Fruit fly (Drosophila melanogaster) whole organism, embryonic: ENCODE data around the gene CG17470.

ENCODE experiments used
- CG10147 ChIP-seq: fragments of 200-800 bp; sonication (Bioruptor generic); optimal IDR thresholded peaks from 2 replicates; lab custom pipeline; 2019; ENCODE audit warnings: missing biosample characterization, mild to moderate bottlenecking, missing genetic modification characterization, moderate library complexity
- CG10321 ChIP-seq: fragments of 200-800 bp; sonication (Bioruptor generic); IDR thresholded peaks from 2 replicates; pipeline ENCODE4 v1.3.6; 2022; ENCODE audit warnings: missing biosample characterization, missing genetic modification characterization
- CG10565 ChIP-seq: fragments of 200-800 bp; sonication (Bioruptor generic); optimal IDR thresholded peaks from 3 replicates; lab custom pipeline; 2016; ENCODE audit warnings: missing biosample characterization, mild to moderate bottlenecking, missing genetic modification characterization
- CG11093 ChIP-seq: fragments of 200-800 bp; sonication (Bioruptor generic); IDR thresholded peaks from 3 replicates; pipeline ENCODE4 v1.3.6; 2022; ENCODE audit warnings: missing biosample characterization, missing genetic modification characterization
- CG12942 ChIP-seq: fragments of 200-800 bp; sonication (Bioruptor generic); optimal IDR thresholded peaks from 3 replicates; lab custom pipeline; 2016; ENCODE audit warnings: missing biosample characterization, missing genetic modification characterization
- CG15269 ChIP-seq: fragments of 200-800 bp; sonication (Bioruptor generic); optimal IDR thresholded peaks from 2 replicates; lab custom pipeline; 2018; ENCODE audit warnings: missing biosample characterization, mild to moderate bottlenecking, missing genetic modification characterization, moderate library complexity
- CG15479 ChIP-seq: fragments of 200-800 bp; sonication (Bioruptor generic); optimal IDR thresholded peaks from 3 replicates; lab custom pipeline; 2019; ENCODE audit warnings: missing biosample characterization, mild to moderate bottlenecking, missing genetic modification characterization, moderate library complexity
- CG15514 ChIP-seq: fragments of 200-800 bp; sonication (Bioruptor generic); optimal IDR thresholded peaks from 3 replicates; lab custom pipeline; 2017; ENCODE audit warnings: missing biosample characterization, missing genetic modification characterization, mild to moderate bottlenecking, moderate library complexity, missing genetic modification reagents
- CG17328 ChIP-seq: fragments of 200-800 bp; sonication (Bioruptor generic); IDR thresholded peaks from 2 replicates; pipeline ENCODE4 v1.3.6; 2022; ENCODE audit warnings: missing biosample characterization, missing genetic modification characterization
- CG17829 ChIP-seq: fragments of 200-800 bp; optimal IDR thresholded peaks from 2 replicates; lab custom pipeline; 2019; ENCODE audit warnings: missing biosample characterization, mild to moderate bottlenecking, missing genetic modification characterization, moderate library complexity
- CG18476 ChIP-seq: fragments of 200-800 bp; sonication (Bioruptor generic); optimal IDR thresholded peaks from 2 replicates; lab custom pipeline; 2016; ENCODE audit warnings: missing biosample characterization, mild to moderate bottlenecking, missing genetic modification characterization
- CG33557 ChIP-seq: fragments of 200-800 bp; sonication (Bioruptor generic); optimal IDR thresholded peaks from 2 replicates; lab custom pipeline; 2019; ENCODE audit warnings: missing biosample characterization, mild to moderate bottlenecking, missing genetic modification characterization, moderate library complexity
- CG6272 ChIP-seq: fragments of 200-800 bp; sonication (Bioruptor generic); IDR thresholded peaks from 2 replicates; pipeline ENCODE4 v1.3.6; 2022; ENCODE audit warnings: missing biosample characterization, missing genetic modification characterization
- CG6765 ChIP-seq: fragments of 200-800 bp; sonication (Bioruptor generic); optimal IDR thresholded peaks from 3 replicates; lab custom pipeline; 2017; ENCODE audit warnings: missing biosample characterization, mild to moderate bottlenecking, missing genetic modification characterization
- CG6813 ChIP-seq: fragments of 200-800 bp; sonication (Bioruptor generic); optimal IDR thresholded peaks from 2 replicates; lab custom pipeline; 2017; ENCODE audit warnings: missing biosample characterization, missing genetic modification characterization, mild to moderate bottlenecking, moderate library complexity, missing genetic modification reagents
- CG7357 ChIP-seq: fragments of 200-800 bp; sonication (Bioruptor generic); IDR thresholded peaks from 3 replicates; pipeline ENCODE4 v1.3.6; 2022; ENCODE audit warnings: missing biosample characterization, missing genetic modification characterization
- CG8290 ChIP-seq, 3 experiments: fragments of 200-800 bp; sonication (Bioruptor generic); optimal IDR thresholded peaks; 2 replicates each; lab custom pipeline; 2016 to 2019; ENCODE audit warnings: missing biosample characterization in 3 of 3, missing genetic modification characterization in 3 of 3, mild to moderate bottlenecking in 2 of 3, moderate library complexity in 1 of 3
- CG9215 ChIP-seq: fragments of 200-800 bp; sonication (Bioruptor generic); IDR thresholded peaks from 2 replicates; pipeline ENCODE4 v1.3.6; 2022; ENCODE audit warnings: missing biosample characterization, missing genetic modification characterization
- CHES-1-like ChIP-seq: fragments of 200-800 bp; sonication (Bioruptor generic); optimal IDR thresholded peaks from 2 replicates; lab custom pipeline; 2016; ENCODE audit warnings: missing biosample characterization, missing genetic modification characterization
- Chrac-16 ChIP-seq: fragments of 200-800 bp; sonication (Bioruptor generic); optimal IDR thresholded peaks from 3 replicates; lab custom pipeline; 2016; ENCODE audit warnings: missing biosample characterization, missing genetic modification characterization
- CoRest ChIP-seq: fragments of 200-800 bp; sonication (Bioruptor generic); optimal IDR thresholded peaks from 3 replicates; lab custom pipeline; 2018; ENCODE audit warnings: missing biosample characterization, mild to moderate bottlenecking, missing genetic modification characterization, moderate library complexity
- D19B ChIP-seq: fragments of 200-800 bp; sonication (Bioruptor generic); optimal IDR thresholded peaks from 2 replicates; lab custom pipeline; 2017; ENCODE audit warnings: missing biosample characterization, mild to moderate bottlenecking, missing genetic modification characterization
- Dad ChIP-seq: fragments of 200-800 bp; sonication (Bioruptor generic); optimal IDR thresholded peaks from 3 replicates; lab custom pipeline; 2016; ENCODE audit warnings: missing biosample characterization, missing genetic modification characterization
- Elba2 ChIP-seq: fragments of 200-800 bp; sonication (Bioruptor generic); optimal IDR thresholded peaks from 3 replicates; lab custom pipeline; 2016; ENCODE audit warnings: missing biosample characterization, missing genetic modification characterization
- Myb ChIP-seq: fragments of 200-800 bp; sonication (Bioruptor generic); optimal IDR thresholded peaks from 2 replicates; lab custom pipeline; 2016; ENCODE audit warnings: missing biosample characterization, missing genetic modification characterization
- Scr ChIP-seq: fragments of 200-800 bp; sonication (Bioruptor generic); IDR thresholded peaks from 2 replicates; pipeline ENCODE4 v1.3.6; 2022; ENCODE audit warnings: missing biosample characterization, missing genetic modification characterization; ENCODE audit not compliant: partially characterized antibody
- ac ChIP-seq: fragments of 200-800 bp; sonication (Bioruptor generic); optimal IDR thresholded peaks from 3 replicates; lab custom pipeline; 2017; ENCODE audit warnings: missing biosample characterization, mild to moderate bottlenecking, missing genetic modification characterization
- bcd ChIP-seq: fragments of 200-800 bp; sonication (Bioruptor generic); optimal IDR thresholded peaks from 2 replicates; lab custom pipeline; 2017; ENCODE audit warnings: missing biosample characterization, mild to moderate bottlenecking, missing genetic modification characterization
- bsh ChIP-seq, 2 experiments: fragments of 200-800 bp; sonication (Bioruptor generic); optimal IDR thresholded peaks; 2 replicates each; lab custom pipeline; 2017 to 2018; ENCODE audit warnings: mild to moderate bottlenecking in 2 of 2, missing biosample characterization in 2 of 2, missing genetic modification characterization in 2 of 2, moderate library complexity in 1 of 2
- dan ChIP-seq: fragments of 200-800 bp; sonication (Bioruptor generic); IDR thresholded peaks from 2 replicates; pipeline ENCODE4 v1.3.6; 2022; ENCODE audit warnings: missing biosample characterization, missing genetic modification characterization
- eve ChIP-seq, 2 experiments: fragments of >200 bp; optimal IDR thresholded peaks; 2 replicates each; lab custom pipeline; 2017; ENCODE audit warnings: missing biosample characterization in 2 of 2, missing genetic modification characterization in 2 of 2
- grn ChIP-seq: fragments of 200-800 bp; sonication (Bioruptor generic); optimal IDR thresholded peaks from 3 replicates; lab custom pipeline; 2017; ENCODE audit warnings: missing biosample characterization, missing genetic modification characterization
- ind ChIP-seq: fragments of 200-800 bp; sonication (Bioruptor generic); optimal IDR thresholded peaks from 3 replicates; lab custom pipeline; 2016; ENCODE audit warnings: missing biosample characterization, missing genetic modification characterization
- insv ChIP-seq, 2 experiments: fragments of 200-800 bp; sonication (Bioruptor generic); optimal IDR thresholded peaks; 3 replicates each; lab custom pipeline; 2016 to 2018; ENCODE audit warnings: missing biosample characterization in 2 of 2, missing genetic modification characterization in 2 of 2
- kni ChIP-seq: fragments of 200-800 bp; sonication (Bioruptor generic); optimal IDR thresholded peaks from 3 replicates; lab custom pipeline; 2017; ENCODE audit warnings: mild to moderate bottlenecking, missing biosample characterization, missing genetic modification reagents, missing genetic modification characterization
- knrl ChIP-seq: fragments of 200-800 bp; sonication (Bioruptor generic); IDR thresholded peaks from 3 replicates; pipeline ENCODE4 v1.3.6; 2022; ENCODE audit warnings: missing biosample characterization, missing genetic modification characterization; ENCODE audit not compliant: partially characterized antibody
- luna ChIP-seq: fragments of 200-800 bp; sonication (Bioruptor generic); optimal IDR thresholded peaks from 2 replicates; lab custom pipeline; 2016; ENCODE audit warnings: missing biosample characterization, missing genetic modification characterization
- mld ChIP-seq: fragments of 200-800 bp; sonication (Bioruptor generic); IDR thresholded peaks from 3 replicates; pipeline ENCODE4 v1.3.6; 2022; ENCODE audit warnings: missing biosample characterization, missing genetic modification characterization; ENCODE audit not compliant: partially characterized antibody
- onecut ChIP-seq: fragments of 200-800 bp; sonication (Bioruptor generic); IDR thresholded peaks from 2 replicates; pipeline ENCODE4 v1.3.6; 2022; ENCODE audit warnings: missing biosample characterization, missing genetic modification characterization
- pan ChIP-seq, 4 experiments: fragments of >200 bp in 3 of 4; fragments of 200-800 bp in 1 of 4; sonication (Bioruptor generic) in 1 of 4; optimal IDR thresholded peaks in 3 of 4; IDR thresholded peaks in 1 of 4; 2 replicates each; pipeline versions ENCODE4 v1.3.6 to Lab custom; 2017 to 2022; ENCODE audit warnings: missing biosample characterization in 2 of 4, missing genetic modification characterization in 2 of 4, mixed read lengths in 1 of 4
- sisA ChIP-seq: fragments of 200-800 bp; sonication (Bioruptor generic); IDR thresholded peaks from 2 replicates; pipeline ENCODE4 v1.3.6; 2022; ENCODE audit warnings: missing biosample characterization, missing genetic modification characterization
- slou ChIP-seq: fragments of 200-800 bp; sonication (Bioruptor generic); optimal IDR thresholded peaks from 3 replicates; lab custom pipeline; 2016; ENCODE audit warnings: missing biosample characterization, missing genetic modification characterization
- sna ChIP-seq: fragments of 200-800 bp; sonication (Bioruptor generic); IDR thresholded peaks from 2 replicates; pipeline ENCODE4 v1.3.6; 2022; ENCODE audit warnings: missing biosample characterization, missing genetic modification characterization; ENCODE audit not compliant: partially characterized antibody
- so ChIP-seq: fragments of 200-800 bp; sonication (Bioruptor generic); IDR thresholded peaks from 3 replicates; pipeline ENCODE4 v1.3.6; 2022; ENCODE audit warnings: missing biosample characterization, missing genetic modification characterization
- stc ChIP-seq: fragments of 200-800 bp; sonication (Bioruptor generic); IDR thresholded peaks from 2 replicates; pipeline ENCODE4 v1.3.6; 2022; ENCODE audit warnings: missing biosample characterization, missing genetic modification characterization
- tap ChIP-seq: fragments of 200-800 bp; optimal IDR thresholded peaks from 3 replicates; lab custom pipeline; 2019; ENCODE audit warnings: missing biosample characterization, mild to moderate bottlenecking, missing genetic modification characterization, moderate library complexity
- vvl ChIP-seq: fragments of 200-800 bp; sonication (Bioruptor generic); IDR thresholded peaks from 2 replicates; pipeline ENCODE4 v1.3.6; 2022; ENCODE audit warnings: missing biosample characterization, missing genetic modification characterization
- wek ChIP-seq: fragments of 200-800 bp; sonication (Bioruptor generic); optimal IDR thresholded peaks from 3 replicates; lab custom pipeline; 2018; ENCODE audit warnings: missing biosample characterization, mild to moderate bottlenecking, missing genetic modification characterization, moderate library complexity
- wor ChIP-seq: fragments of 200-800 bp; sonication (Bioruptor generic); IDR thresholded peaks from 2 replicates; pipeline ENCODE4 v1.3.6; 2022; ENCODE audit warnings: missing biosample characterization, missing genetic modification characterization
- zfh1 ChIP-seq: fragments of 200-800 bp; sonication (Bioruptor generic); IDR thresholded peaks from 3 replicates; pipeline ENCODE4 v1.3.6; 2022; ENCODE audit warnings: missing biosample characterization, missing genetic modification characterization

Gene CG17470

dm6 chr2L:20638413-20638812 is 4.6 kb downstream of the CG17470 start (continued):
- peak; percentile 30 for TF ChIP-seq CG8290 (GFP tag; optimal IDR thresholded peaks at IDR 0.05; lab: Kevin White, UChicago)
- TF ChIP-seq CG8290 (tag; optimal IDR thresholded peaks at IDR 0.05; lab: Kevin White, UChicago) = peak in 1 of 2 experiments; percentile 55
- TF ChIP-seq CG11093 (GFP tag; lab: Robert Waterston, UW) = no peak
- no peak for TF ChIP-seq slou (GFP tag; lab: Kevin White, UChicago)
- TF ChIP-seq CG10565 (GFP tag; lab: Kevin White, UChicago) = no peak
- peak; percentile 27 for TF ChIP-seq Myb (GFP tag; lab: Kevin White, UChicago)
- TF ChIP-seq onecut = no peak
- TF ChIP-seq insv (GFP tag; optimal IDR thresholded peaks at IDR 0.05; lab: Kevin White, UChicago) = no peak
- no peak for TF ChIP-seq sisA (GFP tag; lab: Robert Waterston, UW)
- no peak for TF ChIP-seq bsh (GFP tag; optimal IDR thresholded peaks at IDR 0.05; lab: Kevin White, UChicago)
- TF ChIP-seq CG7357 (GFP tag; lab: Robert Waterston, UW) = no peak
- peak; percentile 61 for TF ChIP-seq CG10321 (GFP tag; lab: Robert Waterston, UW)
- TF ChIP-seq sna (GFP tag; lab: Robert Waterston, UW) = no peak
- no peak for TF ChIP-seq zfh1 (GFP tag; lab: Robert Waterston, UW)
- TF ChIP-seq Dad (GFP tag; lab: Kevin White, UChicago) = no peak
- no peak for TF ChIP-seq CG17328 (GFP tag; lab: Robert Waterston, UW)
- no peak for TF ChIP-seq eve (GFP tag; optimal IDR thresholded peaks at IDR 0.05; lab: Kevin White, UChicago)
- no peak for TF ChIP-seq CG15479
- TF ChIP-seq CG6272 (GFP tag; lab: Robert Waterston, UW) = no peak
- no peak for TF ChIP-seq CG10147
- TF ChIP-seq CG15514 (GFP tag; lab: Kevin White, UChicago) = peak; percentile 54
- TF ChIP-seq CG33557 (GFP tag; lab: Kevin White, UChicago) = no peak
- peak; percentile 49 for TF ChIP-seq vvl (GFP tag; lab: Robert Waterston, UW)
- TF ChIP-seq mld (GFP tag; lab: Robert Waterston, UW) = peak; percentile 44; the same call in 1 of the 3 replicates
- TF ChIP-seq wek (GFP tag; lab: Kevin White, UChicago) = no peak
- no peak for TF ChIP-seq dan (GFP tag; lab: Robert Waterston, UW)
- TF ChIP-seq pan (optimal IDR thresholded peaks at IDR 0.05; lab: Kevin White, UChicago) = no peak
- no peak for TF ChIP-seq pan (GFP tag; optimal IDR thresholded peaks at IDR 0.05 in 1 of 2, IDR thresholded peaks at IDR 0.05 in 1 of 2)
- TF ChIP-seq ind (GFP tag; lab: Kevin White, UChicago) = no peak
- TF ChIP-seq D19B (GFP tag; lab: Kevin White, UChicago) = no peak
- TF ChIP-seq ac = peak; percentile 87
- peak; percentile 16 for TF ChIP-seq bcd
- TF ChIP-seq Elba2 = peak; percentile 83
- TF ChIP-seq stc (GFP tag; lab: Robert Waterston, UW) = 0 out of 2 replicates have a peak, but pooled peaks have one; percentile 33
- TF ChIP-seq knrl (GFP tag; lab: Robert Waterston, UW) = peak; percentile 60
- TF ChIP-seq Scr = peak; percentile 25; the same call in 1 of the 2 replicates
- TF ChIP-seq CoRest (tag; lab: Kevin White, UChicago) = peak; percentile 54
- TF ChIP-seq so (GFP tag; lab: Robert Waterston, UW) = no peak
- TF ChIP-seq luna (GFP tag; lab: Kevin White, UChicago) = no peak
- no peak for TF ChIP-seq tap (tag; lab: Kevin White, UChicago)
- TF ChIP-seq CG6765 (GFP tag; lab: Kevin White, UChicago) = no peak
- TF ChIP-seq CG17829 (tag; lab: Kevin White, UChicago) = no peak
- no peak for TF ChIP-seq CG18476
- TF ChIP-seq wor (GFP tag; lab: Robert Waterston, UW) = no peak
- TF ChIP-seq CG15269 = peak; percentile 20
- no peak for TF ChIP-seq CHES-1-like (GFP tag; lab: Kevin White, UChicago)
- TF ChIP-seq kni (GFP tag; lab: Kevin White, UChicago) = peak; percentile 27
- no peak for TF ChIP-seq CG12942 (GFP tag; lab: Kevin White, UChicago)
- no peak for TF ChIP-seq grn (GFP tag; lab: Kevin White, UChicago)
- TF ChIP-seq CG6813 (GFP tag; lab: Kevin White, UChicago) = no peak
- no peak for TF ChIP-seq Chrac-16 (GFP tag; lab: Kevin White, UChicago)
- TF ChIP-seq CG9215 = no peak
